Fruit fly (Drosophila melanogaster) whole organism, prepupa: ENCODE data around the gene Mst84Da.

Experiments
- Blimp-1 ChIP-seq: fragments of 200-800 bp; sonication (Bioruptor generic); optimal IDR thresholded peaks from 3 replicates; lab custom pipeline; 2017; ENCODE audit warnings: missing biosample characterization, missing genetic modification characterization, mild to moderate bottlenecking, moderate library complexity, missing genetic modification reagents
- CG16779 ChIP-seq: fragments of 200-800 bp; sonication (Bioruptor generic); optimal IDR thresholded peaks from 3 replicates; lab custom pipeline; 2017; ENCODE audit warnings: missing biosample characterization, mild to moderate bottlenecking, missing genetic modification characterization

DNA sequence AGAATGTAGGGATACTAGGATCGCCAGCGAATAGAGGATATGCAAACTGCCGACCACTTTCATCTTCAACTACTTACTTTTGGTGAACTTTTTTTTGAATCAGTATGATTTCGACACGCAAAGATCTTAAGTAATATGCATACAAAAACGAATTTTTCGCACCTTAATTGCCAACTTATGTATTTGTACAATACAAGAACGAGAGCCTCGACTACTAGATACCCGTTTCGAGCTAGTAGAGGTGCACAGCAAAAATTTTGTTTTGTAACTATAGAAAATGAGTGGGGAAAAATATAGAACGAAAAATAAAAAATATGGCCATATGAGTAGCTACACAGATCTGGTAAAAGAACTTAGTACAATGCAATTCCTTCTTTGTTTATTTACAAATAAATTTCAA, 48.5 kb upstream of the Mst84Da start, which contains the start of gene CG10029:
- TF ChIP-seq CG16779 (tag; lab: Kevin White, UChicago) (no peak), Blimp-1 (GFP tag; lab: Kevin White, UChicago) (no peak)
